Worm (Caenorhabditis elegans) whole organism, L4 larva: Measurements from ENCODE around the gene sex-1.

Source experiments
- F44E2.7 ChIP-seq: fragments of 200-800 bp; sonication (Bioruptor generic); IDR thresholded peaks from 2 replicates; pipeline ENCODE4 v2.1.2; 2022; ENCODE audit warnings: missing genetic modification characterization, missing compliant biosample characterization
- aha-1 ChIP-seq: fragments of 150-350 bp; peaks from one replicate; lab custom pipeline; 2014; ENCODE audit warnings: missing biosample characterization, missing genetic modification characterization
- ceh-28 ChIP-seq: fragments of 150-350 bp; optimal IDR thresholded peaks from 2 replicates; lab custom pipeline; 2014; ENCODE audit warnings: missing biosample characterization, missing genetic modification reagents, missing genetic modification characterization
- ceh-44 ChIP-seq: fragments of 200-800 bp; sonication (Bioruptor generic); IDR thresholded peaks from 2 replicates; pipeline ENCODE4 v1.3.6; 2022; ENCODE audit warnings: missing genetic modification reagents, missing genetic modification characterization, missing compliant biosample characterization
- ceh-82 ChIP-seq: sonication (generic microtip); optimal IDR thresholded peaks from 2 replicates; lab custom pipeline; 2017; ENCODE audit warnings: missing biosample characterization, missing genetic modification characterization
- ces-1 ChIP-seq: fragments of 150-350 bp; sonication (generic microtip); optimal IDR thresholded peaks from 4 replicates; lab custom pipeline; 2014; ENCODE audit warnings: missing biosample characterization, missing genetic modification reagents, missing genetic modification characterization
- dmd-8 ChIP-seq: fragments of 200-800 bp; sonication (Bioruptor generic); IDR thresholded peaks from 2 replicates; pipeline ENCODE4 v1.3.6; 2022; ENCODE audit warnings: missing genetic modification characterization, missing compliant biosample characterization
- dve-1 ChIP-seq: sonication (generic microtip); optimal IDR thresholded peaks from 2 replicates; lab custom pipeline; 2017; ENCODE audit warnings: antibody characterized with exemption, mild to moderate bottlenecking, missing genetic modification characterization, missing compliant biosample characterization; ENCODE audit not compliant: insufficient read depth
- fkh-10 ChIP-seq: fragments of 150-350 bp; optimal IDR thresholded peaks from 2 replicates; lab custom pipeline; 2014; ENCODE audit warnings: missing biosample characterization, missing genetic modification reagents, missing genetic modification characterization
- hmg-1.1 ChIP-seq: fragments of 200-800 bp; sonication (Bioruptor generic); IDR thresholded peaks from 2 replicates; pipeline ENCODE4 v1.3.6; 2022; ENCODE audit warnings: missing genetic modification reagents, missing genetic modification characterization, missing compliant biosample characterization
- lin-13 ChIP-seq: fragments of 150-350 bp; optimal IDR thresholded peaks from 2 replicates; lab custom pipeline; 2014; ENCODE audit warnings: missing biosample characterization, missing genetic modification reagents, missing genetic modification characterization
- nhr-41 ChIP-seq: fragments of 200-800 bp; sonication (Bioruptor generic); IDR thresholded peaks from 2 replicates; pipeline ENCODE4 v1.3.6; 2022; ENCODE audit warnings: missing genetic modification reagents, missing genetic modification characterization, missing compliant biosample characterization
- snpc-4 ChIP-seq: fragments of 150-350 bp; optimal IDR thresholded peaks from 2 replicates; lab custom pipeline; 2014; ENCODE audit warnings: missing biosample characterization, missing genetic modification characterization
- unc-130 ChIP-seq: sonication (generic microtip); optimal IDR thresholded peaks from 2 replicates; lab custom pipeline; 2016; ENCODE audit warnings: missing genetic modification reagents, missing genetic modification characterization, missing compliant biosample characterization
- unc-62 ChIP-seq, 3 experiments: fragments of 150-350 bp in 1 of 3; sonication (generic microtip); optimal IDR thresholded peaks in 2 of 3; peaks in 1 of 3; 1 replicate in 1 of 3; 2 replicates in 2 of 3; lab custom pipeline; 2014 to 2017; ENCODE audit warnings: missing biosample characterization in 3 of 3, missing genetic modification characterization in 3 of 3, missing genetic modification reagents in 3 of 3, missing genotype in 1 of 3
- vab-7 ChIP-seq: fragments of 200-800 bp; sonication (Bioruptor generic); IDR thresholded peaks from 2 replicates; pipeline ENCODE4 v1.3.6; 2022; ENCODE audit warnings: missing genetic modification reagents, missing genetic modification characterization, missing compliant biosample characterization
- zip-11 ChIP-seq: fragments of 200-800 bp; sonication (Bioruptor generic); IDR thresholded peaks from 2 replicates; pipeline ENCODE4 v1.3.6; 2022; ENCODE audit warnings: missing genetic modification characterization, missing compliant biosample characterization

The sex-1 gene

ce11 chrX:10158716-10159115 is 46.5 kb downstream of the sex-1 start, which contains the start of gene erd-2.1 (continued):
- TF ChIP-seq dve-1 (tag; lab: Kevin White, UChicago) (peak; percentile 82), ces-1 (GFP tag; lab: Kevin White, UChicago) (no peak)

ce11 chrX:10155127-10155526 is 50.1 kb downstream of the sex-1 start:
- TF ChIP-seq aha-1 (tag; lab: Kevin White, UChicago) (no peak), ceh-44 (GFP tag; lab: Robert Waterston, UW) (no peak), F44E2.7 (GFP tag; lab: Robert Waterston, UW) (no peak), dmd-8 (GFP tag; lab: Robert Waterston, UW) (no peak), lin-13 (GFP tag; lab: Kevin White, UChicago) (no peak), nhr-41 (GFP tag; lab: Robert Waterston, UW) (no peak), ceh-28 (tag; lab: Kevin White, UChicago) (no peak), ceh-82 (tag; lab: Kevin White, UChicago) (no peak), zip-11 (no peak), unc-130 (no peak), fkh-10 (GFP tag; lab: Kevin White, UChicago) (peak; percentile 46), vab-7 (GFP tag; lab: Robert Waterston, UW) (no peak), ces-1 (GFP tag; lab: Kevin White, UChicago) (peak; percentile 57)

- TF ChIP-seq unc-62 (GFP tag; optimal IDR thresholded peaks at IDR 0.05 in 1 of 2; lab: Kevin White, UChicago) = peak in 1 of 2 experiments; percentile 96
- no peak for TF ChIP-seq unc-62 (tag; optimal IDR thresholded peaks at IDR 0.05; lab: Kevin White, UChicago)
- TF ChIP-seq hmg-1.1 (GFP tag; lab: Robert Waterston, UW) = peak; percentile 22; the same call in 1 of the 2 replicates
- TF ChIP-seq aha-1 (tag; lab: Kevin White, UChicago) = peak; percentile 98
- no peak for TF ChIP-seq snpc-4 (tag; lab: Kevin White, UChicago)
- TF ChIP-seq fkh-10 (GFP tag; lab: Kevin White, UChicago) = peak; percentile 5
These were observed 50.8 kb downstream of the sex-1 start, which contains the start of gene F09B9.5 for ce11 chrX:10154317-10154942. TSS of gene F09B9.5 (plus strand) at chrX:10154817.
